Worm (Caenorhabditis elegans): ENCODE measurements around the gene pezo-1.

pezo-1 gene

DNA sequence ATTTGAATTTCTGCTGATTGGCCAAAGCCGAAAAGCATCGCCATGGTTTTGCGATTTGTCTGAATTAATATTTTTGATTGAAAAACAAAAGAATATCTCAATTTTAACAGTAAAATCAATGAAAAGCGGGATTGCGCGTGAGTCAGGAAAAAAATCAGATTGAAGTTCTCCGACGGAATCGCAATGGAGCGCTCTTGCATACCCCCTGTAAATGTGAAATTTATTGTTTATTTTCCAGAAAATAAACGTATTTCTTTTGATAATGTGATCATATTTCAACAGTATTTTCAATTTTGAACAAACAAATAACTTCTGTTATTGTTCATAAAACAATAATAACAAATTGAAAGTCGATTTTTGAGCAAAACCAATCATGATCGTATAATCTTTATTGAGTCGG is 24.7 kb downstream of the pezo-1 start, which contains the start of gene vps-26 (continued):
- TF ChIP-seq egl-27 (tag; optimal IDR thresholded peaks at IDR 0.05) (no peak), nhr-25 (tag; optimal IDR thresholded peaks at IDR 0.05; ENCODE audit: borderline replicate concordance, insufficient read depth) (no peak), ztf-11 (tag; optimal IDR thresholded peaks at IDR 0.05) (no peak), mdl-1 (tag; optimal IDR thresholded peaks at IDR 0.05) (no peak), lir-3 (tag; optimal IDR thresholded peaks at IDR 0.05) (no peak), hlh-11 (tag; optimal IDR thresholded peaks at IDR 0.05) (no peak), ceh-32 (tag; optimal IDR thresholded peaks at IDR 0.05; ENCODE audit: poor library complexity) (no peak), saeg-2 (GFP tag; IDR thresholded peaks at IDR 0.05) (no peak), ZK546.5 (tag; optimal IDR thresholded peaks at IDR 0.05) (no peak), lin-29 (GFP tag; IDR thresholded peaks at IDR 0.05) (no peak), nhr-28 (tag; optimal IDR thresholded peaks at IDR 0.05) (peak; percentile 15), madf-9 (GFP tag; conservative IDR thresholded peaks at IDR 0.05) (no peak), mep-1 (tag; optimal IDR thresholded peaks at IDR 0.05) (peak; percentile 14), aha-1 (tag) (no peak), spr-1 (tag; optimal IDR thresholded peaks at IDR 0.05) (no peak), ceh-20 (GFP tag; IDR thresholded peaks at IDR 0.05) (no peak), nhr-6 (tag; optimal IDR thresholded peaks at IDR 0.05) (no peak), mes-2 (tag; optimal IDR thresholded peaks at IDR 0.05; ENCODE audit: poor library complexity, severe bottlenecking) (peak; percentile 26), daf-12 (tag; optimal IDR thresholded peaks at IDR 0.05) (no peak), ctbp-1 (GFP tag; IDR thresholded peaks at IDR 0.05) (no peak), tag-97 (GFP tag; IDR thresholded peaks at IDR 0.05) (no peak), mdt-29 (GFP tag; IDR thresholded peaks at IDR 0.05) (no peak), nhr-111 (GFP tag; optimal IDR thresholded peaks at IDR 0.05) (no peak), F49E8.2 (tag; optimal IDR thresholded peaks at IDR 0.05; ENCODE audit: borderline replicate concordance) (no peak), snpc-4 (tag; optimal IDR thresholded peaks at IDR 0.05) (no peak), dmd-8 (GFP tag; IDR thresholded peaks at IDR 0.05) (no peak)

DNA sequence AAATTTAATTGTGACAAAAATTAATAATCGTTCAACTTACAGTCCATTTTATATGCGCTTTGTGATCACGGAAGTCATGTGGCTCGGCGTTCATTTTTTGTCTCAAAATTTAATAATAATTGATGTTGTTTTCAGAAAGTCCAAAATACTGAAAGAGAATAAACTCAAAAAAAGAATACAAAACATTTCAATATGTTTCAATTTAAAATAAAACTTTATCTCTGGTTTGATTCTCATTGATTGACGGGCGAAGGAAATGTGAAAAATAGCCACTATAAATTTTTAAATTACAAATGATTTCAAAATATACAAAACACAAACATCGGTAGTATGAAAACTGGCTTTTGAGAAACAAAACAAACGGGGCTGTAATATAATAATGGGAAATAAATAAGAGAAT is 27.1 kb downstream of the pezo-1 start, which contains the start of gene T20D3.6:
Gene T20D3.6 (minus strand): TSS at position 101 of the 400 bp plus-strand sequence.
- TF ChIP-seq daf-16 (GFP tag; optimal IDR thresholded peaks at IDR 0.05) = no peak
- TF ChIP-seq daf-16 (tag; optimal IDR thresholded peaks at IDR 0.05) = peak; percentile 17
- peak; percentile 28 for TF ChIP-seq T20F7.1 (GFP tag; optimal IDR thresholded peaks at IDR 0.05)
- TF ChIP-seq nhr-111 (GFP tag; optimal IDR thresholded peaks at IDR 0.05) = no peak

DNA sequence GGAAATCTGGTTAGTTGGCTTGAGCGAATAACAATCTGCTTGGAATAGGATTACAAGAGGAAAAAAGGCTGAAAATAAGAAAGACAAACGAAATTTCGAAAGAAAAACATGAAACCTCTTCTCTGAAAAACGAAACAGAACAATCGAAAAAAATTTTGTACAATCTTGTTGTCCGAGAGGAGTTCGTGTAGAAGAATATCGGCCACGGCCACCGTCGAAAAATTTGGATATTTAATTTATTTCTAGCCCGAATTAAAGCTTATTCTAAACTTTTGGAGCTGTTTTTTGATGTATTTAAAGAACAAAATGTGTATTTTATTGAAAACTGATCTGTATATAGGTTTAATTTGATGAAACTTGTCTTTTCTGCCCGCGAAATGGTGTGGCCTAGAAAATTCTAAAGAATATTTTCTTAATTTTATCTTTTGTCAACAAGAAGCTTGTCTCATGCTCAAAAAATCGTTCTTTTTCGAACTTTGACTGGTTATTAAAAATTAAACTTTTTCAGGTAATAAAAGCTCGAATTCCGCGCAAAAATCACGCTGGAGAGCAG is 29.7 kb downstream of the pezo-1 start, which contains the start of gene T20D3.5:
Gene T20D3.5 (plus strand): TSS at position 503 of the 553 bp plus-strand sequence.
- TF ChIP-seq lin-15B (tag; optimal IDR thresholded peaks at IDR 0.05) (no peak), snpc-1.2 (GFP tag; IDR thresholded peaks at IDR 0.05) (no peak), dmd-8 (GFP tag; IDR thresholded peaks at IDR 0.05) (no peak), unc-39 (tag; optimal IDR thresholded peaks at IDR 0.05) (no peak), ceh-62 (tag; optimal IDR thresholded peaks at IDR 0.05) (no peak), mes-2 (tag; optimal IDR thresholded peaks at IDR 0.05; ENCODE audit: poor library complexity, severe bottlenecking) (peak; percentile 66), ceh-20 (GFP tag; IDR thresholded peaks at IDR 0.05) (no peak), unc-130 (GFP tag; optimal IDR thresholded peaks at IDR 0.05) (peak; percentile 67)

ce11 chrIV:9335552-9336251 is 30.6 kb downstream of the pezo-1 start, which contains the start of the genes coa-4 and T20D3.14:
TSS of gene coa-4 (minus strand) at chrIV:9335602.
TSS of gene T20D3.14 (minus strand) at chrIV:9335909.
- TF ChIP-seq zip-11 (GFP tag; IDR thresholded peaks at IDR 0.05) (no peak), ama-1 (optimal IDR thresholded peaks at IDR 0.05) (no peak), nhr-77 (tag; optimal IDR thresholded peaks at IDR 0.05) (peak; percentile 23), fkh-10 (GFP tag; optimal IDR thresholded peaks at IDR 0.05) (no peak), sdz-12 (GFP tag; optimal IDR thresholded peaks at IDR 0.05) (no peak), duxl-1 (tag; optimal IDR thresholded peaks at IDR 0.05; ENCODE audit: poor library complexity) (no peak), vab-7 (GFP tag; IDR thresholded peaks at IDR 0.05) (no peak), lin-38 (GFP tag; IDR thresholded peaks at IDR 0.05) (peak; percentile 29; the same call in 1 of the 2 replicates), zag-1 (tag; optimal IDR thresholded peaks at IDR 0.05) (no peak), set-16 (GFP tag; IDR thresholded peaks at IDR 0.05) (no peak), F44E2.7 (GFP tag; IDR thresholded peaks at IDR 0.05) (no peak), mep-1 (tag; optimal IDR thresholded peaks at IDR 0.05) (peak; percentile 55), unc-39 (tag; optimal IDR thresholded peaks at IDR 0.05) (no peak), aha-1 (tag) (peak; percentile 63), madf-5 (GFP tag; IDR thresholded peaks at IDR 0.05) (no peak)

Data from whole organism, L4 larva.